Worm (Caenorhabditis elegans) whole organism, L1 larva: ENCODE data around the gene F09F9.2.

Experiments used
- C04F5.9 ChIP-seq: sonication (generic microtip); optimal IDR thresholded peaks from 2 replicates; lab custom pipeline; 2016; ENCODE audit warnings: missing genetic modification characterization, missing compliant biosample characterization
- C16A3.4 ChIP-seq: fragments of 150-350 bp; optimal IDR thresholded peaks from 2 replicates; lab custom pipeline; 2014; ENCODE audit warnings: missing biosample characterization, missing genetic modification characterization
- C34B4.2 ChIP-seq: sonication (generic microtip); optimal IDR thresholded peaks from 2 replicates; lab custom pipeline; 2017; ENCODE audit warnings: mild to moderate bottlenecking, missing genetic modification characterization, missing compliant biosample characterization
- alr-1 ChIP-seq: fragments of 200-800 bp; sonication (Bioruptor generic); optimal IDR thresholded peaks from 2 replicates; lab custom pipeline; 2018; ENCODE audit warnings: borderline replicate concordance, mild to moderate bottlenecking, missing genetic modification characterization, missing compliant biosample characterization
- ama-1 ChIP-seq: fragments of 150-350 bp; optimal IDR thresholded peaks from 2 replicates; lab custom pipeline; 2014
- blmp-1 ChIP-seq: fragments of 150-350 bp; optimal IDR thresholded peaks from 2 replicates; lab custom pipeline; 2014; ENCODE audit warnings: missing biosample characterization, missing genetic modification characterization
- ceh-90 ChIP-seq: sonication (generic microtip); optimal IDR thresholded peaks from 2 replicates; lab custom pipeline; 2016; ENCODE audit warnings: missing genetic modification characterization, missing compliant biosample characterization
- dpl-1 ChIP-seq, 3 experiments: fragments of 150-350 bp in 2 of 3; sonication (generic microtip) in 1 of 3; optimal IDR thresholded peaks; 2 replicates each; lab custom pipeline; 2014 to 2017; ENCODE audit warnings: missing biosample characterization in 3 of 3, missing genetic modification characterization in 3 of 3, missing genetic modification reagents in 3 of 3
- egl-13 ChIP-seq: sonication (generic microtip); optimal IDR thresholded peaks from 2 replicates; lab custom pipeline; 2016; ENCODE audit warnings: missing genotype, missing genetic modification reagents, missing genetic modification characterization, missing compliant biosample characterization
- egl-27 ChIP-seq, 2 experiments: fragments of 150-350 bp in 1 of 2; sonication (generic microtip); optimal IDR thresholded peaks; 3 replicates each; lab custom pipeline; 2017 to 2018; ENCODE audit warnings: missing biosample characterization in 2 of 2, missing genetic modification characterization in 2 of 2, missing genetic modification reagents in 2 of 2
- elt-2 ChIP-seq: sonication (generic microtip); optimal IDR thresholded peaks from 2 replicates; lab custom pipeline; 2016; ENCODE audit warnings: missing genetic modification characterization, mild to moderate bottlenecking, inconsistent platforms, missing compliant biosample characterization, missing genetic modification reagents
- ets-5 ChIP-seq: fragments of 200-800 bp; sonication (Bioruptor generic); IDR thresholded peaks from 2 replicates; pipeline ENCODE4 v1.3.6; 2022; ENCODE audit warnings: missing genetic modification characterization, missing compliant biosample characterization
- fkh-4 ChIP-seq: sonication (generic microtip); optimal IDR thresholded peaks from 2 replicates; lab custom pipeline; 2016; ENCODE audit warnings: missing compliant biosample characterization, missing genetic modification characterization, borderline replicate concordance
- fkh-8 ChIP-seq: sonication (generic microtip); optimal IDR thresholded peaks from 2 replicates; lab custom pipeline; 2016; ENCODE audit warnings: mild to moderate bottlenecking, missing genetic modification characterization, missing compliant biosample characterization
- fos-1 ChIP-seq: fragments of 150-350 bp; optimal IDR thresholded peaks from 2 replicates; lab custom pipeline; 2014; ENCODE audit warnings: missing biosample characterization, missing genetic modification characterization
- hlh-17 ChIP-seq: fragments of 200-800 bp; sonication (Bioruptor generic); optimal IDR thresholded peaks from 2 replicates; lab custom pipeline; 2018; ENCODE audit warnings: missing genetic modification characterization, mild to moderate bottlenecking, missing compliant biosample characterization, moderate library complexity, borderline replicate concordance
- hpl-2 ChIP-seq: fragments of 150-350 bp; optimal IDR thresholded peaks from 2 replicates; lab custom pipeline; 2014; ENCODE audit warnings: missing biosample characterization, missing genetic modification reagents, missing genetic modification characterization
- isw-1 ChIP-seq: fragments of 200-800 bp; sonication (Bioruptor generic); IDR thresholded peaks from 2 replicates; pipeline ENCODE4 v1.3.6; 2022; ENCODE audit warnings: missing genetic modification characterization, missing compliant biosample characterization
- lin-14 ChIP-seq: fragments of 200-800 bp; sonication (Bioruptor generic); optimal IDR thresholded peaks from 2 replicates; lab custom pipeline; 2018; ENCODE audit warnings: mild to moderate bottlenecking, missing genetic modification characterization, moderate library complexity, missing compliant biosample characterization
- lir-3 ChIP-seq: sonication (generic microtip); optimal IDR thresholded peaks from 2 replicates; lab custom pipeline; 2016; ENCODE audit warnings: mild to moderate bottlenecking, missing genetic modification characterization, moderate library complexity, missing compliant biosample characterization; ENCODE audit not compliant: poor library complexity
- lsy-2 ChIP-seq, 2 experiments: fragments of 150-350 bp; optimal IDR thresholded peaks; 2 replicates each; lab custom pipeline; 2014; ENCODE audit warnings: missing biosample characterization in 2 of 2, missing genetic modification characterization in 2 of 2
- mef-2 ChIP-seq: fragments of 150-350 bp; optimal IDR thresholded peaks from 2 replicates; lab custom pipeline; 2014; ENCODE audit warnings: missing biosample characterization, missing genetic modification characterization
- mep-1 ChIP-seq: fragments of 150-350 bp; optimal IDR thresholded peaks from 2 replicates; lab custom pipeline; 2014; ENCODE audit warnings: missing biosample characterization, missing genetic modification characterization
- nhr-11 ChIP-seq: fragments of 150-350 bp; optimal IDR thresholded peaks from 2 replicates; lab custom pipeline; 2014; ENCODE audit warnings: missing biosample characterization, missing genetic modification characterization
- nhr-19 ChIP-seq: fragments of 200-800 bp; sonication (Bioruptor generic); conservative IDR thresholded peaks from 2 replicates; pipeline ENCODE4 v1.3.6; 2022; ENCODE audit warnings: missing genetic modification characterization, missing compliant biosample characterization
- nhr-20 ChIP-seq: sonication (generic microtip); optimal IDR thresholded peaks from 2 replicates; lab custom pipeline; 2016; ENCODE audit warnings: mild to moderate bottlenecking, missing genetic modification characterization, missing compliant biosample characterization
- nhr-237 ChIP-seq: fragments of 150-350 bp; optimal IDR thresholded peaks from 2 replicates; lab custom pipeline; 2014; ENCODE audit warnings: missing biosample characterization, missing genetic modification characterization
- nhr-28 ChIP-seq: fragments of 150-350 bp; optimal IDR thresholded peaks from 2 replicates; lab custom pipeline; 2014; ENCODE audit warnings: missing biosample characterization, missing genetic modification characterization
- nhr-47 ChIP-seq: sonication (generic microtip); optimal IDR thresholded peaks from 2 replicates; lab custom pipeline; 2016; ENCODE audit warnings: mild to moderate bottlenecking, missing genetic modification characterization, moderate library complexity, missing compliant biosample characterization
- nhr-71 ChIP-seq: sonication (generic microtip); optimal IDR thresholded peaks from 2 replicates; lab custom pipeline; 2016; ENCODE audit warnings: mild to moderate bottlenecking, missing genetic modification characterization, moderate library complexity, missing compliant biosample characterization
- nhr-77 ChIP-seq: fragments of 150-350 bp; optimal IDR thresholded peaks from 2 replicates; lab custom pipeline; 2014; ENCODE audit warnings: missing biosample characterization, missing genetic modification characterization
- nhr-85 ChIP-seq: sonication (generic microtip); peaks from one replicate; lab custom pipeline; 2016; ENCODE audit warnings: missing genetic modification characterization, inconsistent platforms, missing compliant biosample characterization
- nhr-90 ChIP-seq: sonication (generic microtip); optimal IDR thresholded peaks from 2 replicates; lab custom pipeline; 2016; ENCODE audit warnings: mild to moderate bottlenecking, missing genetic modification characterization, missing compliant biosample characterization; ENCODE audit not compliant: poor library complexity
- pag-3 ChIP-seq: sonication (generic microtip); optimal IDR thresholded peaks from 2 replicates; lab custom pipeline; 2017; ENCODE audit warnings: missing genetic modification characterization, mild to moderate bottlenecking, missing compliant biosample characterization, antibody characterized with exemption, borderline replicate concordance; ENCODE audit not compliant: insufficient read depth
- pax-3 ChIP-seq: fragments of 200-800 bp; sonication (Bioruptor generic); optimal IDR thresholded peaks from 2 replicates; lab custom pipeline; 2018; ENCODE audit warnings: mild to moderate bottlenecking, missing genetic modification characterization, moderate library complexity, missing compliant biosample characterization
- pqm-1 ChIP-seq: sonication (generic microtip); optimal IDR thresholded peaks from 3 replicates; lab custom pipeline; 2017; ENCODE audit warnings: missing biosample characterization, missing genetic modification characterization
- rnt-1 ChIP-seq: sonication (generic microtip); optimal IDR thresholded peaks from 2 replicates; lab custom pipeline; 2016; ENCODE audit warnings: mild to moderate bottlenecking, missing genetic modification characterization, moderate library complexity, missing compliant biosample characterization
- snu-23 ChIP-seq: sonication (generic microtip); optimal IDR thresholded peaks from 2 replicates; lab custom pipeline; 2016; ENCODE audit warnings: missing genetic modification characterization, missing compliant biosample characterization
- sptf-1 ChIP-seq: fragments of 150-350 bp; optimal IDR thresholded peaks from 2 replicates; lab custom pipeline; 2014; ENCODE audit warnings: missing biosample characterization, missing genetic modification characterization
- sup-37 ChIP-seq: fragments of 200-800 bp; sonication (Bioruptor generic); optimal IDR thresholded peaks from 2 replicates; lab custom pipeline; 2018; ENCODE audit warnings: mild to moderate bottlenecking, missing genetic modification characterization, missing compliant biosample characterization
- tbx-2 ChIP-seq: sonication (generic microtip); optimal IDR thresholded peaks from 2 replicates; lab custom pipeline; 2016; ENCODE audit warnings: missing genetic modification characterization, missing compliant biosample characterization
- tlp-1 ChIP-seq: fragments of 150-350 bp; optimal IDR thresholded peaks from 2 replicates; lab custom pipeline; 2014; ENCODE audit warnings: missing biosample characterization, missing genetic modification characterization
- xbp-1 ChIP-seq: sonication (generic microtip); optimal IDR thresholded peaks from 2 replicates; lab custom pipeline; 2016; ENCODE audit warnings: missing genetic modification characterization, missing compliant biosample characterization
- ztf-4 ChIP-seq: fragments of 150-350 bp; optimal IDR thresholded peaks from 2 replicates; lab custom pipeline; 2014; ENCODE audit warnings: missing biosample characterization, missing genetic modification characterization

The F09F9.2 gene

DNA sequence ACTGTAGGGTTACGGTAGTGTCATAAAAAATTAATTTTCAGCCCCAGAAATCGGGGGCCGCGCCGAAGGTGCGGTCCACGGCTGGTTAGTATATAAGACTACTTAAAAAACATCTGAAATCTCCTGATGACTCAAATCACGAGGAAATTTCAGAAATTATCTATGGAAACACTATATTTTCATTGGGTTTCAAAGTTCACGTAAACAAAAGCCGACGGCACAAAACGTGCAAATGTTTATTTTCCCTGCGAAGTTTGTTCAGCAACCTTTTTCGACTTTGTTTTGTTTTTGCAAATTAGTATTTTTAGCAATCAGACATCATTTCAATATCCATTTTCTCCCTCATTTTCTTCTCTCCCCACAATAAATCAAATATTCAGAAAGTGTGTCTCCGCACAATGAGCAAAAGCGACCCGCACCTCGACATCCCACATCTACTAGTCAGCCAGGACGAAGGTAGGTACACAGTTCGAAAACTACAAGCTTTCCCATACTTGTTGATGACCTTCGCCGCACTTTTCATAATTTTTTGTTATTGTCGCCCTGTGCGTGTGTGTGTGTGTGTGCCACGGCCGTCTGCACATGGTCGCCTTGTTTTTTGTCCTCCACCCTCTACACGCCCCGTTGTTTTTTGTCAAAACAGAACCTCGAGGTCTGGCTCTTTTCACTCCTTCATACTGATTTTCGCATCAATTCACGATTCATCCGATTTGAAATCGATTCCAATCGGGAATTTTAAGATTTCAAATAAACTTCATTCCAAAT is 25.5 kb upstream of the F09F9.2 start:
- TF ChIP-seq nhr-85 (tag; lab: Kevin White, UChicago) (peak; percentile 18), egl-13 (tag; lab: Kevin White, UChicago) (no peak), fkh-8 (tag; lab: Kevin White, UChicago) (no peak)

DNA sequence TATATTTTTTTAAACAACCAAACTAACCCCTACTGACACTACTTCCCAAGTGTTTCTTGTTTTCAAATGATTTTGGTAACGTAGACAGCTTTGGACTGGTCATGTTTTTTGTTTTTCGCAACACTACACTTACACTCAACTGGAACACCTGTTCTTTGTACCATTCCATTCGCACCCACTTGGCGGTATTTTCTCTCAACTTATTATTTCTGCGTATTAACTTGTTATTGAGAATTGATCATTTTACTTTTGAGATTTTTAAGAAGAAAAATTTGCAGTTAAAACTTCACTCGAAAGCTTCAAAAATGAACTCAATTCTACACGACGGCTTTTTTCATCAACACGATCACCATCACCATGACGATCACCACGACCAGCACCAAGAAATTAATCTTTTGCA is 23.6 kb upstream of the F09F9.2 start, which contains the start of gene ZK470.2:
TSS of gene ZK470.2 (plus strand) at position 301 of the 400 bp plus-strand sequence.
- TF ChIP-seq nhr-237 (no peak), C16A3.4 (tag; lab: Kevin White, UChicago) (no peak), xbp-1 (tag; lab: Kevin White, UChicago) (no peak), alr-1 (tag; lab: Kevin White, UChicago) (no peak), nhr-47 (tag; lab: Kevin White, UChicago) (no peak), pqm-1 (no peak), tbx-2 (tag; lab: Kevin White, UChicago) (no peak), rnt-1 (tag; lab: Kevin White, UChicago) (no peak), pax-3 (no peak), tlp-1 (tag; lab: Kevin White, UChicago) (no peak), egl-27 (tag; optimal IDR thresholded peaks at IDR 0.05; lab: Kevin White, UChicago) (no peak), nhr-77 (tag; lab: Kevin White, UChicago) (no peak), blmp-1 (tag; lab: Kevin White, UChicago) (no peak), nhr-11 (tag; lab: Kevin White, UChicago) (no peak), nhr-28 (tag; lab: Kevin White, UChicago) (no peak), fos-1 (no peak), dpl-1 (GFP tag; optimal IDR thresholded peaks at IDR 0.05; lab: Kevin White, UChicago) (no peak), C34B4.2 (tag; lab: Kevin White, UChicago) (no peak), ceh-90 (no peak), isw-1 (GFP tag; lab: Robert Waterston, UW) (no peak)

DNA sequence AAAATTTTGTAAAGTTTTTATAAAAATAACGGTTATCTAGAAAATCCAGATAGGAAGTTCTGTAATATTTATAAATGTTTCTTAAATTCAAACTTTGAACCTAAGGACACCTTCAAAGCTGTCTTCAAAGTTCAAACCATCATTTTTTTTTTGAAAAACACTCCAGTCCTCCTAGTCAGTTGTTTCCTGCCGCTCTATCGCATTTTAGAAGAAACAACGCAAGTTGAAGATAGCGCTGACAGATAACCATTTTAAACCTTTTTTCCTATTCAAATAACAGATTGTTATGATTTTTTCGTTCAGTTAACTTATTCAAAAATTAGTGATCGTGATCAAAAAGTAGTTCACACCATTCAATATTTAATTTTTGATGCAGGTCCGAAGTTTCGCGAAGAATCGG is 22.1 kb upstream of the F09F9.2 start:
- no peak for TF ChIP-seq ceh-90
- no peak for TF ChIP-seq pag-3
- no peak for TF ChIP-seq dpl-1 (GFP tag; optimal IDR thresholded peaks at IDR 0.05; lab: Kevin White, UChicago)
- TF ChIP-seq ztf-4, result no peak
- no peak for TF ChIP-seq mep-1 (tag; lab: Kevin White, UChicago)
- no peak for TF ChIP-seq fkh-8 (tag; lab: Kevin White, UChicago)
- peak; percentile 34 for TF ChIP-seq rnt-1 (tag; lab: Kevin White, UChicago)
- no peak for TF ChIP-seq hlh-17 (GFP tag; lab: Kevin White, UChicago)
- peak; percentile 40 for TF ChIP-seq snu-23 (GFP tag; lab: Kevin White, UChicago)
- TF ChIP-seq sup-37 (GFP tag; lab: Kevin White, UChicago), result no peak
- peak; percentile 38 for TF ChIP-seq nhr-20 (tag; lab: Kevin White, UChicago)
- no peak for TF ChIP-seq sptf-1
- no peak for TF ChIP-seq nhr-90
- no peak for TF ChIP-seq tbx-2 (tag; lab: Kevin White, UChicago)
- no peak for TF ChIP-seq nhr-11 (tag; lab: Kevin White, UChicago)
- no peak for TF ChIP-seq C04F5.9 (tag; lab: Kevin White, UChicago)
- TF ChIP-seq fkh-4, result no peak
- no peak for TF ChIP-seq nhr-77 (tag; lab: Kevin White, UChicago)
- TF ChIP-seq nhr-28 (tag; lab: Kevin White, UChicago), result no peak
- TF ChIP-seq lsy-2 (tag; optimal IDR thresholded peaks at IDR 0.05; lab: Kevin White, UChicago), result peak in 1 of 2 experiments; percentile 5
- no peak for TF ChIP-seq elt-2 (tag; lab: Kevin White, UChicago)
- no peak for TF ChIP-seq mef-2 (tag; lab: Kevin White, UChicago)
- no peak for TF ChIP-seq ets-5 (GFP tag; lab: Robert Waterston, UW)
- peak; percentile 59 for TF ChIP-seq nhr-71 (tag; lab: Kevin White, UChicago)
- TF ChIP-seq lir-3, result no peak
- no peak for TF ChIP-seq alr-1 (tag; lab: Kevin White, UChicago)
- TF ChIP-seq ama-1 (lab: Kevin White, UChicago), result no peak
- no peak for TF ChIP-seq hpl-2 (GFP tag; lab: Kevin White, UChicago)
- TF ChIP-seq lin-14 (GFP tag; lab: Kevin White, UChicago), result peak; percentile 35
- no peak for TF ChIP-seq blmp-1 (tag; lab: Kevin White, UChicago)
- peak; percentile 29; the same call in 1 of the 2 replicates for TF ChIP-seq nhr-19 (GFP tag; lab: Robert Waterston, UW)
- no peak for TF ChIP-seq nhr-85 (tag; lab: Kevin White, UChicago)
- TF ChIP-seq nhr-237, result no peak
